Worm (Caenorhabditis elegans) whole organism, mixed stage, embryonic: ENCODE data around the gene acl-1.

ENCODE experiments used
- elt-3 ChIP-seq: fragments of 150-350 bp; optimal IDR thresholded peaks from 2 replicates; lab custom pipeline; 2014; ENCODE audit warnings: missing biosample characterization, missing genetic modification characterization
- ham-2 ChIP-seq: fragments of 200-800 bp; sonication (Bioruptor generic); optimal IDR thresholded peaks from 2 replicates; lab custom pipeline; 2018; ENCODE audit warnings: mild to moderate bottlenecking, missing genetic modification characterization, missing compliant biosample characterization
- lin-13 ChIP-seq: fragments of 150-350 bp; optimal IDR thresholded peaks from 2 replicates; lab custom pipeline; 2014; ENCODE audit warnings: missing biosample characterization, missing genetic modification characterization
- lin-32 ChIP-seq: fragments of 200-800 bp; sonication (Bioruptor generic); optimal IDR thresholded peaks from 2 replicates; lab custom pipeline; 2018; ENCODE audit warnings: mild to moderate bottlenecking, missing genetic modification characterization, missing compliant biosample characterization
- mep-1 ChIP-seq: fragments of 150-350 bp; optimal IDR thresholded peaks from 2 replicates; lab custom pipeline; 2017; ENCODE audit warnings: missing biosample characterization, missing genetic modification reagents, missing genetic modification characterization, inconsistent platforms
- nhr-237 ChIP-seq: fragments of 150-350 bp; optimal IDR thresholded peaks from 2 replicates; lab custom pipeline; 2014; ENCODE audit warnings: missing biosample characterization, missing genetic modification characterization
- sem-2 ChIP-seq: fragments of 200-800 bp; sonication (Bioruptor generic); optimal IDR thresholded peaks from 2 replicates; lab custom pipeline; 2018; ENCODE audit warnings: mild to moderate bottlenecking, missing genetic modification characterization, missing compliant biosample characterization
- snpc-4 ChIP-seq: fragments of 150-350 bp; optimal IDR thresholded peaks from 2 replicates; lab custom pipeline; 2014; ENCODE audit warnings: missing biosample characterization, missing genetic modification characterization
- unc-120 ChIP-seq: sonication (generic microtip); optimal IDR thresholded peaks from 2 replicates; lab custom pipeline; 2017; ENCODE audit warnings: missing genetic modification characterization, missing compliant biosample characterization; ENCODE audit not compliant: poor library complexity, severe bottlenecking
- unc-62 ChIP-seq: fragments of 150-350 bp; optimal IDR thresholded peaks from 2 replicates; lab custom pipeline; 2014; ENCODE audit warnings: missing biosample characterization, missing genetic modification reagents, missing genetic modification characterization
- ztf-11 ChIP-seq: fragments of 150-350 bp; optimal IDR thresholded peaks from 2 replicates; lab custom pipeline; 2014; ENCODE audit warnings: missing biosample characterization, missing genetic modification characterization

DNA sequence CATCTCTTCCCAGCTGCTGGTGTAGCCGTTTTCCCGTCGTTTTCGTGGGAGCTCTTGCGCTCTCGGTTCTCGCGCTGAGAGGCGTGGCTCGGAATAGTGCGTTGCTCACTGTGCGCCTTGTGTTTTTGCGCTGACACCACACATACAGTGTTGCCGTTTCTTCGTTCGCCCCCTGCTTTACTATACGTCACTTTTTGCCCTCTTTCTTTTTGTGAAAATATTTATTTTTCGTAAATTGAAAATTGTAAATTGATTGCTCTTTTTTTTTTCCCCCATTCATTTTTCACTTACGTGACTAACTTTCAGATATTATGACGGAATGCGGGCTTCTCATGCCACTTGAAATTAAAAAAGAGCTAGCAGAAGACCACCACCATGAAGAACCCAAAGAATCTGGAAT lies 29.1 kb downstream of the acl-1 start, which contains the start of gene gmeb-2:
- TF ChIP-seq mep-1 (tag; lab: Kevin White, UChicago) (no peak), elt-3 (tag; lab: Kevin White, UChicago) (no peak), ham-2 (GFP tag; lab: Kevin White, UChicago) (no peak), ztf-11 (tag; lab: Kevin White, UChicago) (no peak), unc-62 (no peak), snpc-4 (tag; lab: Kevin White, UChicago) (no peak), sem-2 (GFP tag; lab: Kevin White, UChicago) (no peak), unc-120 (tag; lab: Kevin White, UChicago) (no peak), nhr-237 (tag; lab: Kevin White, UChicago) (no peak), lin-13 (no peak), lin-32 (GFP tag; lab: Kevin White, UChicago) (no peak)
